Worm (Caenorhabditis elegans): ENCODE data around the gene Y37D8A.3.

Y37D8A.3 gene

DNA sequence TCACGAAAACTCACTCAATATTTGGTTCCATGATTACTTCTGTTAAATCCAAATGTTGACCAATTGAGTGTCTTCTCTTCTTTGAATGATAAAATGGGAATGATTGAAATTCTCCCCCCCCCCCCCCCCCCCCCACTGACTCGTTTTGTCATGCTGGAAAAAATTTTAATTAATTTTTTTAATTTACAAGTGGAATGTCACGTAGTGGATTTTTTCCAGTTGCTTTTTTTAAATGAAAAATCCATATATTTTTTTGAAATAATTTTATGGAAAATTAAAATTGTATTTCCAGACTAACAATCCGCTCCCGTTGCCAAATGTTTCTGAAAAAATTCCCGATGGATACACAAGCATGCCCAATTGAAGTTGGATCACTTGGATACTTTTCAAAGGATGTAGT, 39.7 kb upstream of the Y37D8A.3 start, which contains the start of gene BE10.1:
Gene BE10.1, minus strand, starts transcription at position 101 of the 400 bp plus-strand sequence.
- TF ChIP-seq unc-98 (GFP tag; IDR thresholded peaks at IDR 0.05) (no peak), lsy-2 (tag; optimal IDR thresholded peaks at IDR 0.05) (no peak), unc-86 (tag; optimal IDR thresholded peaks at IDR 0.05) (no peak), ceh-63 (GFP tag; optimal IDR thresholded peaks at IDR 0.05) (no peak), swsn-7 (tag; optimal IDR thresholded peaks at IDR 0.05) (no peak)

ce11 chrIII:12794200-12794599, 35.0 kb upstream of the Y37D8A.3 start:
- TF ChIP-seq mdl-1 (tag; optimal IDR thresholded peaks at IDR 0.05), result no peak
- no peak for TF ChIP-seq pqm-1 (tag; optimal IDR thresholded peaks at IDR 0.05)
- no peak for TF ChIP-seq xbp-1 (tag; optimal IDR thresholded peaks at IDR 0.05)
- no peak for TF ChIP-seq nhr-12 (tag; optimal IDR thresholded peaks at IDR 0.05)
- no peak for TF ChIP-seq C04F5.9 (tag; optimal IDR thresholded peaks at IDR 0.05)
- no peak for TF ChIP-seq ztf-4 (tag; optimal IDR thresholded peaks at IDR 0.05)
- no peak for TF ChIP-seq hlh-4 (tag; optimal IDR thresholded peaks at IDR 0.05)
- no peak for TF ChIP-seq unc-86 (tag; optimal IDR thresholded peaks at IDR 0.05)
- TF ChIP-seq nhr-76 (tag; optimal IDR thresholded peaks at IDR 0.05), result no peak
- no peak for TF ChIP-seq egl-27 (tag; optimal IDR thresholded peaks at IDR 0.05)
- no peak for TF ChIP-seq sptf-1 (tag; optimal IDR thresholded peaks at IDR 0.05)
- TF ChIP-seq nhr-20 (tag; optimal IDR thresholded peaks at IDR 0.05), result no peak
- TF ChIP-seq lin-35 (GFP tag; optimal IDR thresholded peaks at IDR 0.05), result no peak
- no peak for TF ChIP-seq efl-3 (GFP tag; optimal IDR thresholded peaks at IDR 0.05)
- no peak for TF ChIP-seq nhr-237 (tag; optimal IDR thresholded peaks at IDR 0.05)
- TF ChIP-seq dpl-1 (GFP tag; optimal IDR thresholded peaks at IDR 0.05), result no peak
- no peak for TF ChIP-seq fkh-4 (tag; optimal IDR thresholded peaks at IDR 0.05; ENCODE audit: borderline replicate concordance)

ce11 chrIII:12798469-12798868, 30.7 kb upstream of the Y37D8A.3 start, which contains the start of gene agmo-1:
agmo-1 (minus strand) TSS chrIII:12798569.
- TF ChIP-seq dsc-1 (tag; optimal IDR thresholded peaks at IDR 0.05) (no peak), nhr-11 (tag; optimal IDR thresholded peaks at IDR 0.05) (no peak), nhr-71 (tag; optimal IDR thresholded peaks at IDR 0.05) (no peak), fos-1 (tag; optimal IDR thresholded peaks at IDR 0.05) (no peak), blmp-1 (tag; optimal IDR thresholded peaks at IDR 0.05) (peak; percentile 32)

ce11 chrIII:12800529-12800928, 28.6 kb upstream of the Y37D8A.3 start:
- TF ChIP-seq nhr-85 (tag) (peak; percentile 62), blmp-1 (tag; optimal IDR thresholded peaks at IDR 0.05) (peak; percentile 100), ztf-4 (tag; optimal IDR thresholded peaks at IDR 0.05) (no peak), nhr-20 (tag; optimal IDR thresholded peaks at IDR 0.05) (peak; percentile 0), sptf-1 (tag; optimal IDR thresholded peaks at IDR 0.05) (no peak)

- TF ChIP-seq grh-1 (GFP tag; IDR thresholded peaks at IDR 0.05) (no peak), ztf-11 (tag; optimal IDR thresholded peaks at IDR 0.05) (no peak), ceh-8 (GFP tag; optimal IDR thresholded peaks at IDR 0.05) (no peak), pqm-1 (tag; optimal IDR thresholded peaks at IDR 0.05) (no peak), mep-1 (tag; optimal IDR thresholded peaks at IDR 0.05) (no peak), fkh-10 (GFP tag; optimal IDR thresholded peaks at IDR 0.05) (no peak), C34B4.2 (tag; optimal IDR thresholded peaks at IDR 0.05) (no peak), F16B12.6 (tag; optimal IDR thresholded peaks at IDR 0.05) (no peak), hlh-4 (tag; optimal IDR thresholded peaks at IDR 0.05) (no peak), ceh-82 (tag; optimal IDR thresholded peaks at IDR 0.05) (no peak), alr-1 (tag; optimal IDR thresholded peaks at IDR 0.05; ENCODE audit: borderline replicate concordance) (no peak), zip-4 (GFP tag; optimal IDR thresholded peaks at IDR 0.05) (no peak), sup-37 (GFP tag; optimal IDR thresholded peaks at IDR 0.05) (no peak), unc-86 (tag; optimal IDR thresholded peaks at IDR 0.05) (no peak), tbx-2 (tag; optimal IDR thresholded peaks at IDR 0.05) (no peak), ceh-63 (GFP tag; optimal IDR thresholded peaks at IDR 0.05) (no peak)
Measured at ce11 chrIII:12806712-12807111, 22.5 kb upstream of the Y37D8A.3 start, which contains the start of gene BE10.5. BE10.5 (minus strand) TSS chrIII:12806812.

All from whole organism, L1 larva.